Worm (Caenorhabditis elegans): ENCODE measurements around the gene F55G1.6.

F55G1.6 gene

ce11 chrIV:7487554-7488456 is 14.5 kb downstream of the F55G1.6 start, which contains the start of the genes his-60 and his-59:
his-60 (minus strand) TSS chrIV:7487992.
his-59 (plus strand) TSS chrIV:7488249.
- peak in 1 of 2 experiments; percentile 93 for TF ChIP-seq ztf-11 (tag; optimal IDR thresholded peaks at IDR 0.05)
- peak; percentile 8 to 28 for TF ChIP-seq efl-1 (optimal IDR thresholded peaks at IDR 0.05)
- no peak for TF ChIP-seq efl-1 (GFP tag; optimal IDR thresholded peaks at IDR 0.05 in 1 of 2)
- no peak for TF ChIP-seq alr-1 (tag; optimal IDR thresholded peaks at IDR 0.05; ENCODE audit: borderline replicate concordance)
- TF ChIP-seq ceh-90 (tag; optimal IDR thresholded peaks at IDR 0.05) = no peak
- no peak for TF ChIP-seq unc-30 (tag; optimal IDR thresholded peaks at IDR 0.05)
- TF ChIP-seq ceh-63 (GFP tag; optimal IDR thresholded peaks at IDR 0.05) = no peak
- TF ChIP-seq tlp-1 (tag; optimal IDR thresholded peaks at IDR 0.05) = no peak
- no peak for TF ChIP-seq lin-13 (GFP tag; optimal IDR thresholded peaks at IDR 0.05)
- TF ChIP-seq xbp-1 (tag; optimal IDR thresholded peaks at IDR 0.05) = peak; percentile 19
- no peak for TF ChIP-seq hlh-4 (tag; optimal IDR thresholded peaks at IDR 0.05)
- TF ChIP-seq hpl-2 (GFP tag; optimal IDR thresholded peaks at IDR 0.05) = no peak
- TF ChIP-seq nhr-28 (tag; optimal IDR thresholded peaks at IDR 0.05) = no peak
- no peak for TF ChIP-seq vab-15 (tag; optimal IDR thresholded peaks at IDR 0.05)
- no peak for TF ChIP-seq C34B4.2 (tag; optimal IDR thresholded peaks at IDR 0.05)
- TF ChIP-seq hlh-17 (GFP tag; optimal IDR thresholded peaks at IDR 0.05; ENCODE audit: borderline replicate concordance) = no peak
- TF ChIP-seq fkh-4 (tag; optimal IDR thresholded peaks at IDR 0.05; ENCODE audit: borderline replicate concordance) = no peak
- TF ChIP-seq unc-98 (GFP tag; IDR thresholded peaks at IDR 0.05) = no peak
- TF ChIP-seq efl-3 (GFP tag; optimal IDR thresholded peaks at IDR 0.05) = peak; percentile 70
- no peak for TF ChIP-seq jun-1 (tag; optimal IDR thresholded peaks at IDR 0.05)
- TF ChIP-seq nhr-237 (tag; optimal IDR thresholded peaks at IDR 0.05) = no peak
- peak; percentile 41 for TF ChIP-seq nhr-19 (GFP tag; conservative IDR thresholded peaks at IDR 0.05)
- peak; percentile 31 for TF ChIP-seq rnt-1 (tag; optimal IDR thresholded peaks at IDR 0.05)
- no peak for TF ChIP-seq C04F5.9 (tag; optimal IDR thresholded peaks at IDR 0.05)
- TF ChIP-seq nhr-77 (tag; optimal IDR thresholded peaks at IDR 0.05) = no peak
- peak; percentile 7; the same call in 1 of the 2 replicates for TF ChIP-seq isw-1 (GFP tag; IDR thresholded peaks at IDR 0.05)
- peak; percentile 47 for TF ChIP-seq tbx-2 (tag; optimal IDR thresholded peaks at IDR 0.05)
- TF ChIP-seq nhr-90 (tag; optimal IDR thresholded peaks at IDR 0.05; ENCODE audit: poor library complexity) = peak; percentile 63
- no peak for TF ChIP-seq fkh-10 (GFP tag; optimal IDR thresholded peaks at IDR 0.05)
- TF ChIP-seq nhr-12 (tag; optimal IDR thresholded peaks at IDR 0.05) = no peak
- TF ChIP-seq aly-2 (tag; optimal IDR thresholded peaks at IDR 0.05) = no peak
- TF ChIP-seq F16B12.6 (tag; optimal IDR thresholded peaks at IDR 0.05) = no peak
- no peak for TF ChIP-seq pag-3 (tag; optimal IDR thresholded peaks at IDR 0.05; ENCODE audit: borderline replicate concordance, insufficient read depth)
- peak; percentile 68 for TF ChIP-seq swsn-7 (tag; optimal IDR thresholded peaks at IDR 0.05)
- no peak for TF ChIP-seq unc-130 (tag; optimal IDR thresholded peaks at IDR 0.05)
- TF ChIP-seq nhr-11 (tag; optimal IDR thresholded peaks at IDR 0.05) = no peak
- peak; percentile 57 for TF ChIP-seq nhr-71 (tag; optimal IDR thresholded peaks at IDR 0.05)
- no peak for TF ChIP-seq pqm-1 (tag; optimal IDR thresholded peaks at IDR 0.05)
- no peak for TF ChIP-seq dpl-1 (GFP tag; optimal IDR thresholded peaks at IDR 0.05)
- no peak for TF ChIP-seq dsc-1 (tag; optimal IDR thresholded peaks at IDR 0.05)
- TF ChIP-seq mef-2 (tag; optimal IDR thresholded peaks at IDR 0.05) = no peak
- no peak for TF ChIP-seq irx-1 (tag; optimal IDR thresholded peaks at IDR 0.05)
- TF ChIP-seq aha-1 (tag; optimal IDR thresholded peaks at IDR 0.05) = no peak
- TF ChIP-seq elt-3 (tag; optimal IDR thresholded peaks at IDR 0.05) = no peak
- no peak for TF ChIP-seq lin-35 (GFP tag; optimal IDR thresholded peaks at IDR 0.05)
- no peak for TF ChIP-seq elt-2 (tag; optimal IDR thresholded peaks at IDR 0.05)
- no peak for TF ChIP-seq lsy-2 (tag; optimal IDR thresholded peaks at IDR 0.05)
- 0 out of 2 replicates have a peak, but pooled peaks have one; percentile 14 for TF ChIP-seq ceh-88 (GFP tag; IDR thresholded peaks at IDR 0.05)
- TF ChIP-seq lir-3 (tag; optimal IDR thresholded peaks at IDR 0.05; ENCODE audit: poor library complexity) = no peak
- TF ChIP-seq C16A3.4 (tag; optimal IDR thresholded peaks at IDR 0.05) = peak; percentile 36
- TF ChIP-seq lin-14 (GFP tag; optimal IDR thresholded peaks at IDR 0.05) = peak; percentile 67

All from whole organism, L1 larva.